Worm (Caenorhabditis elegans): Measurements from ENCODE around the gene set-9.
"Not testable (repeated sequence)": the region's sequence is repeated elsewhere in the genome, so short reads cannot be mapped to it uniquely, and the experiment has no call there.

The set-9 gene

DNA sequence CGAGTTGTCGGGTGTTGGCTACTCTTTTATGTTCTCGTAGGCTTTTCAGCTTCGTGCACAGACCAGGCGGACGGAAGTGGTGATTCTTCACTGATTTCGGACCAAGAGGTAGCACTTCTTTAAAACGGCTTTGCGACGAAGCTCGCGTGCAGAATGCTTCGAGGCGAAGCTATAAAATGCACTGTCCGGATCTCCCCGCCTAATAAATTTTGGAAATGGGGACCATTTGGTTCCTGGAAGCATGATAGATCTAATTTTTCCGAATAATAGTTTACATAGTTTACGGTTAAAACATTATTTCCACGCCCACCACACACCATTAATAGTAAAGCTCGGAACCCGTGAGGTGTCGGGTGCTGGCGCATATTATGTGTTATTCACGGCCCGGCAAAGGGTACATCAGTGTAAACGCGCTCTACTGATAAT lies 39.9 kb downstream of the set-9 start:
- TF ChIP-seq fos-1 (tag; optimal IDR thresholded peaks at IDR 0.05) (no peak), lsy-2 (tag; optimal IDR thresholded peaks at IDR 0.05) (no peak), nhr-23 (tag; optimal IDR thresholded peaks at IDR 0.05) (no peak), ama-1 (optimal IDR thresholded peaks at IDR 0.05) (peak; percentile 46)

DNA sequence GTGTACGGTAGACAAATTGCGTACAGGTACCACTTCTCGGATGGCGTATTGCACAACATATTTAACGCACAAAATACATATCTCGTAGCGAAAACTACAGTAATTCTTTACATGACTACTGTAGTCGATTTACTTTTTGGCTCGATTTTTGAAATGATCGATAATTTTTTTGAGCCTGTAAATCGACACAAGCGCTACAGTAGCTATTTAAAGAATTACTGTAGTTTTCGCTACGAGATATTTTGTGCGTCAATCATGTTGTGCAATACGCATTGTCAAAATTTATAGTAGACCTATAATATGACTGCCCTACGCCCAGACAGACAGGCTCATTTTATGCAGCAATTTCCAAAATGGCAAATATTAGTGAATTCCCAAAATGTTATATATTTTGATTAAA lies 40.5 kb downstream of the set-9 start, which contains the start of gene W03B1.5:
Gene W03B1.5 (plus strand): TSS at position 301 of the 400 bp plus-strand sequence.
- TF ChIP-seq nhr-77, alr-1, F13H6.1 (tag; optimal IDR thresholded peaks at IDR 0.05): not testable (repeated sequence)

DNA sequence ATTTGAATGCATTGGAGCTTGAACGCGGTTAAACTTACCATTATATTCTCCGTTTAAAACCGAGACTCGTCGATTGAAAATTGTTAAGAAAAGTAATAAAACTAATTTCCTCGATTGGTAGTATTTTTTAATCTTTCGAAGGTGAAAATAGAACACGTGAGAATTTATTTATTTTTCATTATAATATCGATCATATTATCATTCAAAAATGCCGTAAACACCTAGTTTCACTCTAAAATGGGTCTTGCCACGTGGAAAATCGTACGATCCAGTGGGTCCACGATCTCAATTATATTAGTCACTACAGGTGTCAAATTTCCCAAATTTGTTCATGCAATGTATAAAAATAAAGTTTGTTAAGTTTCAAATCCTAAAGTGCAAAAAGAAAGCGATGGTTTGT lies 49.2 kb downstream of the set-9 start, which contains the start of gene W03B1.9:
Gene W03B1.9 (minus strand): TSS at position 101 of the 400 bp plus-strand sequence.
- TF ChIP-seq sma-3 (GFP tag; optimal IDR thresholded peaks at IDR 0.05) (no peak), nhr-6 (tag; optimal IDR thresholded peaks at IDR 0.05) (no peak), nhr-23 (tag; optimal IDR thresholded peaks at IDR 0.05) (no peak), lsy-2 (tag; optimal IDR thresholded peaks at IDR 0.05) (no peak), ZK546.5 (tag; optimal IDR thresholded peaks at IDR 0.05) (no peak), egl-27 (tag; optimal IDR thresholded peaks at IDR 0.05) (no peak), elt-1 (tag; optimal IDR thresholded peaks at IDR 0.05) (no peak), unc-62 (GFP tag; optimal IDR thresholded peaks at IDR 0.05) (no peak), ztf-11 (tag; optimal IDR thresholded peaks at IDR 0.05) (no peak)

DNA sequence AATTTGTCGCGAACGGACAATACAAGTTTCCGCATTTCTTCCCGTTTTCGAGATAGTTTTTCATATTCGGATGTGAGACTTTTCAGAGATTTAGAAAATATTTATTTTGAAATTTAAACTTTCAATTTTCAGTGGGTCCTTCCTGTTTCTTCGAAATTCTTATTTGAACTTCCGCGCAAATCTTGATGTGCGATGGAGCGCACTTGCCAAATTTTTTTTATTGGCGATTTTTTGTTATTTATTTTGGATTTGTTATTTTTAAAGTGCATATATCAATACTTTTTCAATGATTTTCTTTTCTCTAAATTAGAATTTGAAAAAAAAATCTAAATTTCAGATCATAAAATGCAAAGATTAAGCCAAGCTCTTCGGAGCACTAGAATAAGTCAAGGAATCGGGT lies 49.6 kb downstream of the set-9 start, which contains the start of gene sars-2:
Gene sars-2 (plus strand): TSS at position 341 of the 400 bp plus-strand sequence.
- TF ChIP-seq nhr-129 (tag; optimal IDR thresholded peaks at IDR 0.05) (peak; percentile 7), gmeb-1 (tag; optimal IDR thresholded peaks at IDR 0.05) (peak; percentile 93), lin-39 (tag; optimal IDR thresholded peaks at IDR 0.05) (no peak), skn-1 (tag; optimal IDR thresholded peaks at IDR 0.05) (no peak), ama-1 (optimal IDR thresholded peaks at IDR 0.05) (no peak), lsy-2 (tag; optimal IDR thresholded peaks at IDR 0.05) (peak in 1 of 2 experiments; percentile 65), C34F6.9 (tag; optimal IDR thresholded peaks at IDR 0.05) (peak; percentile 49), R02D3.7 (tag; optimal IDR thresholded peaks at IDR 0.05) (no peak), ceh-16 (tag; optimal IDR thresholded peaks at IDR 0.05) (no peak), unc-55 (GFP tag; optimal IDR thresholded peaks at IDR 0.05) (peak; percentile 82)

DNA sequence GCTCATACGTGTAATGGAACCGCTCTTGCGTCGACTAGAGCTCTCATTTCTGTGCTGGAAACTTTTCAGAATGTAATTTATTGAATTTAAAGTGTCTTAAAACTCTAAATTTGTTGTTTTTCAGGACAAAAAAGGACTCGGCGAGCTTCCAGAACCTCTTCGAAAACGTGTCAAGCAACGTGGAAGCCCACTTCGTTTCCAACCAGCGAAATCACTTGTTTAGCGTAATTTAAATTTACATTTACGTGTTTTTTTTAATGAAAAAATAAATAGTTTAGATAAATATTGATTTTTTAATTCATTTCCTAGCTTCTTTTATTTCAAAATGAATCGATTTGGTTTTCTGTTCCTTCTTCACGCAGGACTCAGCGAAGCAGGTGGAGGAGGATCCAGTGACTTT lies 52.0 kb downstream of the set-9 start, which contains the start of gene F55F10.3:
Gene F55F10.3 (plus strand): TSS at position 301 of the 400 bp plus-strand sequence.
- TF ChIP-seq alr-1 (tag; optimal IDR thresholded peaks at IDR 0.05) (no peak), elt-3 (tag; optimal IDR thresholded peaks at IDR 0.05) (no peak), C34F6.9 (tag; optimal IDR thresholded peaks at IDR 0.05) (no peak), nhr-11 (tag; optimal IDR thresholded peaks at IDR 0.05) (no peak), gmeb-1 (tag; optimal IDR thresholded peaks at IDR 0.05) (no peak), mab-5 (tag; optimal IDR thresholded peaks at IDR 0.05) (no peak), ztf-1 (GFP tag; conservative IDR thresholded peaks at IDR 0.05) (no peak)

DNA sequence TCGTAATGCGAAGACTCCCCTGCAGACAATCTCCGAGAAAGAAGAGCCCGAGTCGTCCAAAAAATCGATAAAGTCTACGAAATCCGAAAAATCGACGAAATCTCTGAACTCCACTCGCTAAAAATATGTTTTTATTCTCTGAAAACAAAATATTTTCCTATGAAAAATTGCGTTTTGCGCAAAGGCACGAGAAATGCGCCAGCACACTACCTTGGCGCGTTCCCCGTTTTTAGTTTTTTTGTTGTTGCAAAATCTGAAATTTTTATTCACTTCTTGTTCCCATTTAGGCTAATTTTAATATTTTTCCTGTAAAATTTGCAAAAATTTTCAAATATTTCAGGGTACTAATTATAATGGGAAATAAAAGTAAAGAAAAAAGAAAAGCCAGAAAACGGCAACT lies 52.8 kb downstream of the set-9 start, which contains the start of gene F55F10.1:
Gene F55F10.1 (plus strand): TSS at position 341 of the 400 bp plus-strand sequence.
- TF ChIP-seq crh-2 (tag; optimal IDR thresholded peaks at IDR 0.05) = peak; percentile 52
- peak; percentile 15 for TF ChIP-seq egl-27 (tag; optimal IDR thresholded peaks at IDR 0.05)
- TF ChIP-seq sem-4 (tag; optimal IDR thresholded peaks at IDR 0.05) = no peak
- no peak for TF ChIP-seq elt-3 (tag; optimal IDR thresholded peaks at IDR 0.05)
- TF ChIP-seq zag-1 (tag; optimal IDR thresholded peaks at IDR 0.05) = no peak
- peak; percentile 48 for TF ChIP-seq sma-3 (GFP tag; optimal IDR thresholded peaks at IDR 0.05)
- no peak for TF ChIP-seq peb-1 (tag; optimal IDR thresholded peaks at IDR 0.05)
- TF ChIP-seq nhr-10 (tag; optimal IDR thresholded peaks at IDR 0.05) = no peak
- no peak for TF ChIP-seq dmd-4 (tag; optimal IDR thresholded peaks at IDR 0.05)
- TF ChIP-seq mdl-1 (tag; optimal IDR thresholded peaks at IDR 0.05) = no peak
- no peak for TF ChIP-seq mbf-1 (tag; optimal IDR thresholded peaks at IDR 0.05)
- TF ChIP-seq nhr-77 (tag; optimal IDR thresholded peaks at IDR 0.05) = no peak
- TF ChIP-seq lin-39 (tag; optimal IDR thresholded peaks at IDR 0.05) = no peak
- no peak for TF ChIP-seq nhr-23 (tag; optimal IDR thresholded peaks at IDR 0.05)
- TF ChIP-seq unc-55 (GFP tag; optimal IDR thresholded peaks at IDR 0.05) = peak; percentile 53
- peak; percentile 27 for TF ChIP-seq fos-1 (tag; optimal IDR thresholded peaks at IDR 0.05)
- TF ChIP-seq nhr-237 (tag; optimal IDR thresholded peaks at IDR 0.05) = no peak
- TF ChIP-seq R02D3.7 (tag; optimal IDR thresholded peaks at IDR 0.05) = no peak
- TF ChIP-seq blmp-1 (tag; optimal IDR thresholded peaks at IDR 0.05; ENCODE audit: insufficient read depth) = no peak
- TF ChIP-seq Y55F3AM.14 (GFP tag; optimal IDR thresholded peaks at IDR 0.05) = no peak
- TF ChIP-seq nhr-25 (tag; optimal IDR thresholded peaks at IDR 0.05) = peak; percentile 52
- TF ChIP-seq elt-1 (tag; optimal IDR thresholded peaks at IDR 0.05) = no peak
- TF ChIP-seq aly-2 (tag; optimal IDR thresholded peaks at IDR 0.05) = no peak
- peak; percentile 9 for TF ChIP-seq nhr-21 (tag; optimal IDR thresholded peaks at IDR 0.05)
- no peak for TF ChIP-seq alr-1 (tag; optimal IDR thresholded peaks at IDR 0.05)
- peak; percentile 36 for TF ChIP-seq F13H6.1 (tag; optimal IDR thresholded peaks at IDR 0.05)
- TF ChIP-seq C34F6.9 (tag; optimal IDR thresholded peaks at IDR 0.05) = peak; percentile 79
- TF ChIP-seq gmeb-1 (tag; optimal IDR thresholded peaks at IDR 0.05) = peak; percentile 88
- TF ChIP-seq ceh-82 (tag; optimal IDR thresholded peaks at IDR 0.05) = no peak
- TF ChIP-seq nhr-11 (tag; optimal IDR thresholded peaks at IDR 0.05) = no peak
- TF ChIP-seq nhr-129 (tag; optimal IDR thresholded peaks at IDR 0.05) = peak; percentile 29
- no peak for TF ChIP-seq ama-1 (optimal IDR thresholded peaks at IDR 0.05)

All from whole organism, L2 larva.